Worm (Caenorhabditis elegans): Measurements from ENCODE around the gene fbxa-136.

The fbxa-136 gene

ce11 chrV:17500055-17500454 lies 20.8 kb upstream of the fbxa-136 start:
- TF ChIP-seq ceh-24 (tag; optimal IDR thresholded peaks at IDR 0.05), result no peak
- no peak for TF ChIP-seq ceh-18 (tag; optimal IDR thresholded peaks at IDR 0.05)
- TF ChIP-seq T23F11.4 (GFP tag; optimal IDR thresholded peaks at IDR 0.05), result no peak
- no peak for TF ChIP-seq lim-6 (tag; optimal IDR thresholded peaks at IDR 0.05)
- no peak for TF ChIP-seq Y22D7AL.16 (tag; optimal IDR thresholded peaks at IDR 0.05)
- no peak for TF ChIP-seq pha-4 (tag; optimal IDR thresholded peaks at IDR 0.05)
- no peak for TF ChIP-seq fax-1 (tag; optimal IDR thresholded peaks at IDR 0.05)
- no peak for TF ChIP-seq K09A11.1 (tag; optimal IDR thresholded peaks at IDR 0.05; ENCODE audit: insufficient read depth)
- TF ChIP-seq pqm-1 (tag; optimal IDR thresholded peaks at IDR 0.05), result no peak

ce11 chrV:17506289-17506688 lies 14.5 kb upstream of the fbxa-136 start, which contains the start of gene srw-31:
Gene srw-31, plus strand, starts transcription at chrV:17506589.
- no peak for TF ChIP-seq npax-4 (tag; optimal IDR thresholded peaks at IDR 0.05)
- no peak for TF ChIP-seq fkh-6 (tag; optimal IDR thresholded peaks at IDR 0.05)
- TF ChIP-seq hlh-15 (tag; optimal IDR thresholded peaks at IDR 0.05), result no peak
- TF ChIP-seq ztf-16 (tag; optimal IDR thresholded peaks at IDR 0.05), result no peak
- TF ChIP-seq pha-4 (tag; optimal IDR thresholded peaks at IDR 0.05), result no peak
- no peak for TF ChIP-seq Y22D7AL.16 (tag; optimal IDR thresholded peaks at IDR 0.05)

ce11 chrV:17508493-17508892 lies 12.3 kb upstream of the fbxa-136 start, which contains the start of gene srw-32:
Gene srw-32, plus strand, starts transcription at chrV:17508793.
- TF ChIP-seq unc-55 (GFP tag; optimal IDR thresholded peaks at IDR 0.05), result no peak
- no peak for TF ChIP-seq lim-6 (tag; optimal IDR thresholded peaks at IDR 0.05)
- TF ChIP-seq K09A11.1 (tag; optimal IDR thresholded peaks at IDR 0.05; ENCODE audit: insufficient read depth), result no peak
- TF ChIP-seq T23F11.4 (GFP tag; optimal IDR thresholded peaks at IDR 0.05), result no peak

ce11 chrV:17512763-17513162 lies 8.1 kb upstream of the fbxa-136 start:
- TF ChIP-seq pag-3 (tag; optimal IDR thresholded peaks at IDR 0.05; ENCODE audit: borderline replicate concordance) (peak; percentile 78), ceh-24 (tag; optimal IDR thresholded peaks at IDR 0.05) (no peak), ceh-6 (GFP tag; optimal IDR thresholded peaks at IDR 0.05) (no peak)

ce11 chrV:17513831-17514230 lies 7.0 kb upstream of the fbxa-136 start:
- TF ChIP-seq madf-2 (tag; optimal IDR thresholded peaks at IDR 0.05), result no peak
- TF ChIP-seq hlh-15 (tag; optimal IDR thresholded peaks at IDR 0.05), result no peak
- TF ChIP-seq fkh-6 (tag; optimal IDR thresholded peaks at IDR 0.05), result no peak
- TF ChIP-seq ztf-16 (tag; optimal IDR thresholded peaks at IDR 0.05), result no peak

- no peak for TF ChIP-seq ceh-34 (tag; optimal IDR thresholded peaks at IDR 0.05)
- TF ChIP-seq pros-1 (tag; optimal IDR thresholded peaks at IDR 0.05), result no peak
Measured at ce11 chrV:17527729-17528128, 6.9 kb downstream of the fbxa-136 start, which contains the start of gene srz-90. Gene srz-90, plus strand, starts transcription at chrV:17528029.

ce11 chrV:17530486-17530885 lies 9.7 kb downstream of the fbxa-136 start, which contains the start of gene C18D4.12:
Gene C18D4.12, minus strand, starts transcription at chrV:17530586.
- TF ChIP-seq ceh-22 (tag; optimal IDR thresholded peaks at IDR 0.05), result no peak
- no peak for TF ChIP-seq unc-3 (GFP tag; conservative IDR thresholded peaks at IDR 0.05)
- no peak for TF ChIP-seq unc-3 (tag; optimal IDR thresholded peaks at IDR 0.05)
- TF ChIP-seq nhr-11 (tag; optimal IDR thresholded peaks at IDR 0.05), result no peak
- no peak for TF ChIP-seq ceh-19 (GFP tag; optimal IDR thresholded peaks at IDR 0.05)
- no peak for TF ChIP-seq zip-5 (tag; optimal IDR thresholded peaks at IDR 0.05)

- TF ChIP-seq che-1 (tag; optimal IDR thresholded peaks at IDR 0.05) (no peak), ahr-1 (tag; optimal IDR thresholded peaks at IDR 0.05) (no peak), pha-4 (tag; optimal IDR thresholded peaks at IDR 0.05) (no peak), fkh-10 (GFP tag; optimal IDR thresholded peaks at IDR 0.05) (no peak), pax-1 (tag; optimal IDR thresholded peaks at IDR 0.05) (no peak), C08G9.2 (tag; optimal IDR thresholded peaks at IDR 0.05) (no peak), ceh-24 (tag; optimal IDR thresholded peaks at IDR 0.05) (no peak), unc-42 (tag; optimal IDR thresholded peaks at IDR 0.05) (no peak), fax-1 (tag; optimal IDR thresholded peaks at IDR 0.05) (no peak), fkh-6 (tag; optimal IDR thresholded peaks at IDR 0.05) (no peak)
Measured at ce11 chrV:17531410-17531809, 10.6 kb downstream of the fbxa-136 start, which contains the start of gene C18D4.4. Gene C18D4.4, minus strand, starts transcription at chrV:17531510.
